Fruit fly (Drosophila melanogaster): Measurements from ENCODE around the gene mdlc.

dm6 chr3R:20031043-20031763 is 26.3 kb upstream of the mdlc start, which contains the start of gene trem:
- no peak for TF ChIP-seq CG8478 (optimal IDR thresholded peaks at IDR 0.05)
- TF ChIP-seq pan (optimal IDR thresholded peaks at IDR 0.05): peak; percentile 6
- TF ChIP-seq psq (optimal IDR thresholded peaks at IDR 0.05): no peak
